In genomic region chr3L:11530370-11530769, dm6 we compare ENCODE assay signal across 1 fruit fly cellular context.
TF ChIP-seq lines count a peak whose summit lies in the region.

No protein-coding gene starts in this region.

TF ChIP-seq in whole organism, embryonic, 481 proteins besides CTCF, POLR2A, EP300 and RAD21 (continued from another document and continues in another):
- no peak for TF ChIP-seq CG34224 (GFP tag; IDR thresholded peaks at IDR 0.05; lab: Robert Waterston, UW; ENCODE audit: partially characterized antibody)
- no peak; the same call in 1 of the 2 replicates for TF ChIP-seq CG14441 (GFP tag; IDR thresholded peaks at IDR 0.05; lab: Robert Waterston, UW)
- no peak for TF ChIP-seq Stat92E (GFP tag; optimal IDR thresholded peaks at IDR 0.05; lab: Kevin White, UChicago)
- TF ChIP-seq CG17359 (tag; optimal IDR thresholded peaks at IDR 0.05; lab: Kevin White, UChicago): no peak
- no peak for TF ChIP-seq CG10147 (GFP tag; optimal IDR thresholded peaks at IDR 0.05; lab: Kevin White, UChicago)
- TF ChIP-seq CG30431 (GFP tag; optimal IDR thresholded peaks at IDR 0.05; lab: Kevin White, UChicago): no peak
- no peak for TF ChIP-seq ewg (GFP tag; optimal IDR thresholded peaks at IDR 0.05; lab: Kevin White, UChicago)
- no peak for TF ChIP-seq Jarid2 (GFP tag; optimal IDR thresholded peaks at IDR 0.05; lab: Kevin White, UChicago)
- no peak for TF ChIP-seq Atf-2 (GFP tag; optimal IDR thresholded peaks at IDR 0.05; lab: Kevin White, UChicago)
- TF ChIP-seq bcd (GFP tag; optimal IDR thresholded peaks at IDR 0.05; lab: Kevin White, UChicago): no peak
- TF ChIP-seq CG12299 (tag; optimal IDR thresholded peaks at IDR 0.05; lab: Kevin White, UChicago): no peak
- no peak for TF ChIP-seq pros (GFP tag; optimal IDR thresholded peaks at IDR 0.05; lab: Kevin White, UChicago)
- TF ChIP-seq CG6689 (GFP tag; IDR thresholded peaks at IDR 0.05; lab: Robert Waterston, UW): no peak
- no peak for TF ChIP-seq CG1792 (GFP tag; optimal IDR thresholded peaks at IDR 0.05; lab: Kevin White, UChicago)
- no peak for TF ChIP-seq nerfin-1 (tag; optimal IDR thresholded peaks at IDR 0.05; lab: Kevin White, UChicago)
- no peak for TF ChIP-seq Dip2 (GFP tag; IDR thresholded peaks at IDR 0.05; lab: Robert Waterston, UW)
- TF ChIP-seq CG1529 (GFP tag; optimal IDR thresholded peaks at IDR 0.05; lab: Kevin White, UChicago): no peak
- no peak for TF ChIP-seq ro (GFP tag; IDR thresholded peaks at IDR 0.05; lab: Robert Waterston, UW)
- peak; percentile 39 for TF ChIP-seq CG10543 (GFP tag; optimal IDR thresholded peaks at IDR 0.05; lab: Kevin White, UChicago)
- no peak for TF ChIP-seq hth (optimal IDR thresholded peaks at IDR 0.05; lab: Kevin White, UChicago)
- TF ChIP-seq cad (GFP tag; optimal IDR thresholded peaks at IDR 0.05; lab: Kevin White, UChicago): no peak
- TF ChIP-seq NC2β (GFP tag; optimal IDR thresholded peaks at IDR 0.05; lab: Kevin White, UChicago): no peak
- TF ChIP-seq al (GFP tag; IDR thresholded peaks at IDR 0.05; lab: Robert Waterston, UW): no peak
- peak; percentile 41 for TF ChIP-seq Hey (tag; optimal IDR thresholded peaks at IDR 0.05; lab: Kevin White, UChicago)
- TF ChIP-seq kay (GFP tag; optimal IDR thresholded peaks at IDR 0.05; lab: Kevin White, UChicago): no peak
- no peak for TF ChIP-seq CG18619 (GFP tag; optimal IDR thresholded peaks at IDR 0.05; lab: Kevin White, UChicago)
- peak; percentile 30 for TF ChIP-seq cwo (GFP tag; optimal IDR thresholded peaks at IDR 0.05; lab: Kevin White, UChicago)
- TF ChIP-seq YL-1 (GFP tag; optimal IDR thresholded peaks at IDR 0.05; lab: Kevin White, UChicago): no peak
- TF ChIP-seq CG16815 (GFP tag; optimal IDR thresholded peaks at IDR 0.05; lab: Kevin White, UChicago): no peak
- no peak for TF ChIP-seq HLH4C (GFP tag; IDR thresholded peaks at IDR 0.05; lab: Robert Waterston, UW; ENCODE audit: partially characterized antibody)
- peak; percentile 27 for TF ChIP-seq caup (GFP tag; optimal IDR thresholded peaks at IDR 0.05; lab: Kevin White, UChicago; ENCODE audit: severe bottlenecking)
- TF ChIP-seq ab (GFP tag; optimal IDR thresholded peaks at IDR 0.05; lab: Kevin White, UChicago): no peak
- no peak for TF ChIP-seq gce (GFP tag; IDR thresholded peaks at IDR 0.05; lab: Robert Waterston, UW)
- no peak for TF ChIP-seq shn (GFP tag; optimal IDR thresholded peaks at IDR 0.05; lab: Kevin White, UChicago)
- TF ChIP-seq sc (optimal IDR thresholded peaks at IDR 0.05; lab: Kevin White, UChicago): no peak
- TF ChIP-seq sc (GFP tag; optimal IDR thresholded peaks at IDR 0.05; lab: Kevin White, UChicago): no peak
- TF ChIP-seq Bdp1 (GFP tag; optimal IDR thresholded peaks at IDR 0.05; lab: Kevin White, UChicago): no peak
- TF ChIP-seq CG2875 (GFP tag; optimal IDR thresholded peaks at IDR 0.05; lab: Kevin White, UChicago): no peak
- no peak for TF ChIP-seq fu2 (GFP tag; optimal IDR thresholded peaks at IDR 0.05; lab: Kevin White, UChicago)
- TF ChIP-seq vfl (GFP tag; optimal IDR thresholded peaks at IDR 0.05; lab: Kevin White, UChicago): no peak
- no peak for TF ChIP-seq NC2α (GFP tag; optimal IDR thresholded peaks at IDR 0.05; lab: Kevin White, UChicago)
- TF ChIP-seq gsb-n (tag; optimal IDR thresholded peaks at IDR 0.05; lab: Kevin White, UChicago): no peak
- no peak for TF ChIP-seq CG8944 (GFP tag; optimal IDR thresholded peaks at IDR 0.05; lab: Kevin White, UChicago)
- TF ChIP-seq az2 (GFP tag; optimal IDR thresholded peaks at IDR 0.05; lab: Kevin White, UChicago): no peak
- TF ChIP-seq CG12219 (GFP tag; optimal IDR thresholded peaks at IDR 0.05; lab: Kevin White, UChicago): no peak
- no peak for TF ChIP-seq Ada2b (GFP tag; IDR thresholded peaks at IDR 0.05; lab: Robert Waterston, UW)
- TF ChIP-seq amos (GFP tag; IDR thresholded peaks at IDR 0.05; lab: Robert Waterston, UW; ENCODE audit: partially characterized antibody): no peak
- no peak for TF ChIP-seq CG10321 (GFP tag; IDR thresholded peaks at IDR 0.05; lab: Robert Waterston, UW)
- TF ChIP-seq CG10565 (GFP tag; optimal IDR thresholded peaks at IDR 0.05; lab: Kevin White, UChicago): no peak
- no peak for TF ChIP-seq CG2129 (GFP tag; IDR thresholded peaks at IDR 0.05; lab: Robert Waterston, UW; ENCODE audit: partially characterized antibody)
- no peak for TF ChIP-seq CG30020 (tag; optimal IDR thresholded peaks at IDR 0.05; lab: Kevin White, UChicago)
- TF ChIP-seq Trl (optimal IDR thresholded peaks at IDR 0.05; lab: Kevin White, UChicago): no peak
- no peak for TF ChIP-seq Trl (GFP tag; optimal IDR thresholded peaks at IDR 0.05; lab: Kevin White, UChicago)
- no peak for TF ChIP-seq kah (GFP tag; optimal IDR thresholded peaks at IDR 0.05; lab: Kevin White, UChicago)
- TF ChIP-seq CG8388 (GFP tag; optimal IDR thresholded peaks at IDR 0.05; lab: Kevin White, UChicago): no peak
- TF ChIP-seq CG18764 (GFP tag; optimal IDR thresholded peaks at IDR 0.05; lab: Kevin White, UChicago): no peak
- TF ChIP-seq pum (GFP tag; optimal IDR thresholded peaks at IDR 0.05; lab: Kevin White, UChicago): no peak
- TF ChIP-seq lab (GFP tag; optimal IDR thresholded peaks at IDR 0.05; lab: Kevin White, UChicago): peak; percentile 37
- TF ChIP-seq CG9817 (tag; optimal IDR thresholded peaks at IDR 0.05; lab: Kevin White, UChicago): no peak
- TF ChIP-seq Oaz (GFP tag; IDR thresholded peaks at IDR 0.05; lab: Robert Waterston, UW): no peak
- TF ChIP-seq Xbp1 (GFP tag; optimal IDR thresholded peaks at IDR 0.05; lab: Kevin White, UChicago): no peak
- TF ChIP-seq HHEX (GFP tag; optimal IDR thresholded peaks at IDR 0.05; lab: Kevin White, UChicago): no peak
- no peak for TF ChIP-seq dmrt11E (tag; optimal IDR thresholded peaks at IDR 0.05; lab: Kevin White, UChicago)
- TF ChIP-seq CG32772 (GFP tag; IDR thresholded peaks at IDR 0.05; lab: Robert Waterston, UW): no peak
- TF ChIP-seq Camta (GFP tag; optimal IDR thresholded peaks at IDR 0.05; lab: Kevin White, UChicago): no peak
- peak; percentile 72 for TF ChIP-seq sug (tag; optimal IDR thresholded peaks at IDR 0.05; lab: Kevin White, UChicago)
- no peak for TF ChIP-seq CG33557 (GFP tag; optimal IDR thresholded peaks at IDR 0.05; lab: Kevin White, UChicago)
- TF ChIP-seq CG2889 (GFP tag; IDR thresholded peaks at IDR 0.05; lab: Robert Waterston, UW): no peak
- no peak for TF ChIP-seq CG4328 (GFP tag; optimal IDR thresholded peaks at IDR 0.05; lab: Kevin White, UChicago)
- no peak for TF ChIP-seq pita (GFP tag; optimal IDR thresholded peaks at IDR 0.05; lab: Kevin White, UChicago)
- peak; percentile 62 for TF ChIP-seq twi (tag; optimal IDR thresholded peaks at IDR 0.05; lab: Kevin White, UChicago)
- TF ChIP-seq Dip3 (GFP tag; optimal IDR thresholded peaks at IDR 0.05; lab: Kevin White, UChicago): no peak
- TF ChIP-seq Bgb (GFP tag; IDR thresholded peaks at IDR 0.05; lab: Robert Waterston, UW; ENCODE audit: partially characterized antibody): no peak
- TF ChIP-seq sim (GFP tag; IDR thresholded peaks at IDR 0.05; lab: Robert Waterston, UW): 0 out of 2 replicates have a peak, but pooled peaks have one; percentile 8
- TF ChIP-seq CG13296 (GFP tag; optimal IDR thresholded peaks at IDR 0.05; lab: Kevin White, UChicago): no peak
- TF ChIP-seq Asciz (GFP tag; optimal IDR thresholded peaks at IDR 0.05; lab: Kevin White, UChicago): no peak
- TF ChIP-seq Awh (GFP tag; IDR thresholded peaks at IDR 0.05; lab: Robert Waterston, UW): 0 out of 2 replicates have a peak, but pooled peaks have one; percentile 18
- TF ChIP-seq CG11456 (GFP tag; IDR thresholded peaks at IDR 0.05; lab: Robert Waterston, UW): no peak
- no peak for TF ChIP-seq repo (GFP tag; optimal IDR thresholded peaks at IDR 0.05; lab: Kevin White, UChicago)
- peak; percentile 9 for TF ChIP-seq CG34376 (GFP tag; optimal IDR thresholded peaks at IDR 0.05; lab: Kevin White, UChicago)
- no peak for TF ChIP-seq CG3281 (GFP tag; optimal IDR thresholded peaks at IDR 0.05; lab: Kevin White, UChicago)
- TF ChIP-seq CG2199 (GFP tag; IDR thresholded peaks at IDR 0.05; lab: Robert Waterston, UW): no peak
- TF ChIP-seq sob (GFP tag; IDR thresholded peaks at IDR 0.05; lab: Robert Waterston, UW): 0 out of 2 replicates have a peak, but pooled peaks have one; percentile 15
- TF ChIP-seq unpg (GFP tag; optimal IDR thresholded peaks at IDR 0.05; lab: Kevin White, UChicago): no peak
- TF ChIP-seq pho (GFP tag; optimal IDR thresholded peaks at IDR 0.05; lab: Kevin White, UChicago): no peak
- no peak for TF ChIP-seq Myb (GFP tag; optimal IDR thresholded peaks at IDR 0.05; lab: Kevin White, UChicago)
- TF ChIP-seq CG14710 (tag; optimal IDR thresholded peaks at IDR 0.05; lab: Kevin White, UChicago): no peak
- no peak for TF ChIP-seq CG31441 (GFP tag; IDR thresholded peaks at IDR 0.05; lab: Robert Waterston, UW)
- TF ChIP-seq HLHmδ (GFP tag; optimal IDR thresholded peaks at IDR 0.05; lab: Kevin White, UChicago): no peak
- TF ChIP-seq Aef1 (GFP tag; IDR thresholded peaks at IDR 0.05; lab: Robert Waterston, UW): no peak
- no peak for TF ChIP-seq Sin3A (optimal IDR thresholded peaks at IDR 0.05; lab: Kevin White, UChicago)
- no peak for TF ChIP-seq bowl (GFP tag; IDR thresholded peaks at IDR 0.05; lab: Robert Waterston, UW)
- TF ChIP-seq Hmx (GFP tag; optimal IDR thresholded peaks at IDR 0.05; lab: Kevin White, UChicago): no peak
- no peak for TF ChIP-seq org-1 (GFP tag; optimal IDR thresholded peaks at IDR 0.05; lab: Kevin White, UChicago)
- no peak for TF ChIP-seq gcm (GFP tag; optimal IDR thresholded peaks at IDR 0.05; lab: Kevin White, UChicago)
- TF ChIP-seq fru (optimal IDR thresholded peaks at IDR 0.05; lab: Kevin White, UChicago): no peak
- TF ChIP-seq CG17802 (tag; optimal IDR thresholded peaks at IDR 0.05; lab: Kevin White, UChicago): no peak
- no peak for TF ChIP-seq CG11398 (GFP tag; optimal IDR thresholded peaks at IDR 0.05; lab: Kevin White, UChicago)
- no peak for TF ChIP-seq CG3726 (GFP tag; IDR thresholded peaks at IDR 0.05; lab: Robert Waterston, UW)
- no peak for TF ChIP-seq stc (GFP tag; IDR thresholded peaks at IDR 0.05; lab: Robert Waterston, UW)
- TF ChIP-seq Lpt (GFP tag; optimal IDR thresholded peaks at IDR 0.05; lab: Kevin White, UChicago): no peak
- no peak for TF ChIP-seq CG9215 (GFP tag; IDR thresholded peaks at IDR 0.05; lab: Robert Waterston, UW)
- TF ChIP-seq croc (GFP tag; conservative IDR thresholded peaks at IDR 0.05; lab: Robert Waterston, UW): no peak
- no peak for TF ChIP-seq scrt (GFP tag; optimal IDR thresholded peaks at IDR 0.05; lab: Kevin White, UChicago)
- peak; percentile 31 for TF ChIP-seq Deaf1 (tag; optimal IDR thresholded peaks at IDR 0.05; lab: Kevin White, UChicago)
- TF ChIP-seq Med (GFP tag; lab: Kevin White, UChicago): peak; percentile 60
- no peak for TF ChIP-seq H15 (GFP tag; IDR thresholded peaks at IDR 0.05; lab: Robert Waterston, UW)
- TF ChIP-seq dpn (GFP tag; optimal IDR thresholded peaks at IDR 0.05; lab: Kevin White, UChicago): no peak
- TF ChIP-seq H2.0 (GFP tag; IDR thresholded peaks at IDR 0.05; lab: Robert Waterston, UW): no peak
- TF ChIP-seq CG1233 (GFP tag; optimal IDR thresholded peaks at IDR 0.05; lab: Kevin White, UChicago): no peak
- TF ChIP-seq ssp (GFP tag; IDR thresholded peaks at IDR 0.05; lab: Robert Waterston, UW): no peak
- TF ChIP-seq CG42726 (GFP tag; IDR thresholded peaks at IDR 0.05; lab: Robert Waterston, UW; ENCODE audit: partially characterized antibody): no peak
- TF ChIP-seq CG11504 (tag; optimal IDR thresholded peaks at IDR 0.05; lab: Kevin White, UChicago): no peak
- no peak for TF ChIP-seq Eip74EF (GFP tag; optimal IDR thresholded peaks at IDR 0.05; lab: Kevin White, UChicago)
- peak; percentile 69 for TF ChIP-seq sens (GFP tag; lab: Kevin White, UChicago)
- TF ChIP-seq CG14860 (GFP tag; IDR thresholded peaks at IDR 0.05; lab: Robert Waterston, UW; ENCODE audit: partially characterized antibody): no peak
- TF ChIP-seq sisA (GFP tag; IDR thresholded peaks at IDR 0.05; lab: Robert Waterston, UW): no peak
- no peak for TF ChIP-seq CG4730 (GFP tag; IDR thresholded peaks at IDR 0.05; lab: Robert Waterston, UW)
- no peak for TF ChIP-seq lov (optimal IDR thresholded peaks at IDR 0.05; lab: Kevin White, UChicago)
- TF ChIP-seq lov (GFP tag; IDR thresholded peaks at IDR 0.05; lab: Robert Waterston, UW): no peak
- no peak for TF ChIP-seq tx (GFP tag; optimal IDR thresholded peaks at IDR 0.05; lab: Kevin White, UChicago)
- TF ChIP-seq B-H1 (GFP tag; IDR thresholded peaks at IDR 0.05; lab: Robert Waterston, UW): no peak
- TF ChIP-seq vnd (GFP tag; IDR thresholded peaks at IDR 0.05; lab: Robert Waterston, UW; ENCODE audit: partially characterized antibody): no peak
- TF ChIP-seq CG4282 (GFP tag; optimal IDR thresholded peaks at IDR 0.05; lab: Kevin White, UChicago): no peak
- no peak for TF ChIP-seq Rx (GFP tag; IDR thresholded peaks at IDR 0.05; lab: Robert Waterston, UW)
- TF ChIP-seq grn (GFP tag; optimal IDR thresholded peaks at IDR 0.05; lab: Kevin White, UChicago): peak; percentile 90
- TF ChIP-seq ttk (GFP tag; IDR thresholded peaks at IDR 0.05; lab: Robert Waterston, UW): no peak
- TF ChIP-seq mirr (GFP tag; optimal IDR thresholded peaks at IDR 0.05; lab: Kevin White, UChicago): peak; percentile 90
- TF ChIP-seq vvl (GFP tag; IDR thresholded peaks at IDR 0.05; lab: Robert Waterston, UW): no peak
- no peak for TF ChIP-seq usp (GFP tag; optimal IDR thresholded peaks at IDR 0.05; lab: Kevin White, UChicago)
- no peak for TF ChIP-seq chif (GFP tag; optimal IDR thresholded peaks at IDR 0.05; lab: Kevin White, UChicago)
- TF ChIP-seq ems (GFP tag; optimal IDR thresholded peaks at IDR 0.05; lab: Kevin White, UChicago): no peak
- no peak for TF ChIP-seq ato (GFP tag; IDR thresholded peaks at IDR 0.05; lab: Robert Waterston, UW; ENCODE audit: partially characterized antibody)
- TF ChIP-seq BtbVII (GFP tag; optimal IDR thresholded peaks at IDR 0.05; lab: Kevin White, UChicago): no peak
- no peak for TF ChIP-seq pzg (GFP tag; optimal IDR thresholded peaks at IDR 0.05; lab: Kevin White, UChicago)
- no peak for TF ChIP-seq tup (GFP tag; optimal IDR thresholded peaks at IDR 0.05; lab: Kevin White, UChicago)
- peak; percentile 64; the same call in 1 of the 2 replicates for TF ChIP-seq crol (GFP tag; IDR thresholded peaks at IDR 0.05; lab: Robert Waterston, UW)
- no peak for TF ChIP-seq CG18262 (tag; optimal IDR thresholded peaks at IDR 0.05; lab: Kevin White, UChicago)
- no peak for TF ChIP-seq bsh (GFP tag; optimal IDR thresholded peaks at IDR 0.05; lab: Kevin White, UChicago)
- no peak for TF ChIP-seq ATbp (GFP tag; optimal IDR thresholded peaks at IDR 0.05; lab: Kevin White, UChicago)
- no peak for TF ChIP-seq CG17328 (GFP tag; IDR thresholded peaks at IDR 0.05; lab: Robert Waterston, UW)
